Worm (Caenorhabditis elegans) whole organism, L2 larva: ENCODE measurements around the gene nhr-234.

Experiments used
- nhr-11 ChIP-seq: fragments of 150-350 bp; optimal IDR thresholded peaks from 2 replicates; lab custom pipeline; 2014; ENCODE audit warnings: missing biosample characterization, missing genetic modification characterization
- nhr-12 ChIP-seq: fragments of 150-350 bp; optimal IDR thresholded peaks from 2 replicates; lab custom pipeline; 2014; ENCODE audit warnings: missing biosample characterization, missing genetic modification characterization
- sma-9 ChIP-seq, 2 experiments: fragments of 150-350 bp in 1 of 2; sonication (generic microtip) in 1 of 2; optimal IDR thresholded peaks; 2 replicates each; lab custom pipeline; 2014 to 2016; ENCODE audit warnings: missing genetic modification characterization in 2 of 2, mild to moderate bottlenecking in 1 of 2, missing biosample characterization in 1 of 2, missing compliant biosample characterization in 1 of 2, missing genetic modification reagents in 1 of 2, moderate library complexity in 1 of 2

- no peak for TF ChIP-seq nhr-12 (tag; lab: Kevin White, UChicago)
- peak; percentile 30 for TF ChIP-seq sma-9 (GFP tag; optimal IDR thresholded peaks at IDR 0.05; lab: Kevin White, UChicago)
- TF ChIP-seq sma-9 (tag; optimal IDR thresholded peaks at IDR 0.05; lab: Kevin White, UChicago) = no peak
- no peak for TF ChIP-seq nhr-11 (tag; lab: Kevin White, UChicago)
These were observed 28.5 kb downstream of the nhr-234 start for ce11 chrII:12665019-12665418.
